Worm (Caenorhabditis elegans): ENCODE data around the gene F21C10.6.

F21C10.6 gene

DNA sequence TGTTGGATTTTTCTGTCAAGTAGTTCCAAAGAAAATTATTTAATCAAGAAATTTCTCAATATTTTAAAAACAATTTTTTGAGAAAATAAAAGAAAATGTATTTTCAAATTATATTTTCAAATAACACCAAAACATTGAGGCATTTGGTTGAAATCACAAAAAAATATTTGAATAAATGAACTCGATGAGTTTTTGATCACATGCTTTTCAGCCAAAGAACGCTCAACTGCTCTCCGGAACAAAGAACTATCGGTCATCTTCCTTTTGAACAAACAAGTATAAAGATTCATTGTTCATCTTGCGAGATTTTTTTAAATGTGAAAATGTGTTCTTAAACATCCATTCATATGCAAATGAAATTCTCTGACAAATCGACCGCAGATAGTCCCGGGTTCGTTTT is 29.3 kb upstream of the F21C10.6 start (continued):
- no peak for TF ChIP-seq mep-1 (tag; optimal IDR thresholded peaks at IDR 0.05)
- TF ChIP-seq dve-1 (tag; optimal IDR thresholded peaks at IDR 0.05; ENCODE audit: insufficient read depth): peak; percentile 39
- no peak for TF ChIP-seq Y5F2A.4 (GFP tag; optimal IDR thresholded peaks at IDR 0.05)
- TF ChIP-seq D1046.2 (GFP tag; IDR thresholded peaks at IDR 0.05): no peak
- no peak for TF ChIP-seq nhr-111 (GFP tag; optimal IDR thresholded peaks at IDR 0.05)
- no peak for TF ChIP-seq aly-2 (tag; optimal IDR thresholded peaks at IDR 0.05)
- TF ChIP-seq lsy-2 (tag; optimal IDR thresholded peaks at IDR 0.05): no peak
- TF ChIP-seq mdt-29 (GFP tag; IDR thresholded peaks at IDR 0.05): no peak
- peak in 1 of 2 experiments; percentile 12 for TF ChIP-seq unc-62 (GFP tag; optimal IDR thresholded peaks at IDR 0.05 in 1 of 2)
- TF ChIP-seq unc-62 (tag; optimal IDR thresholded peaks at IDR 0.05): no peak
- TF ChIP-seq ceh-20 (GFP tag; IDR thresholded peaks at IDR 0.05): no peak

DNA sequence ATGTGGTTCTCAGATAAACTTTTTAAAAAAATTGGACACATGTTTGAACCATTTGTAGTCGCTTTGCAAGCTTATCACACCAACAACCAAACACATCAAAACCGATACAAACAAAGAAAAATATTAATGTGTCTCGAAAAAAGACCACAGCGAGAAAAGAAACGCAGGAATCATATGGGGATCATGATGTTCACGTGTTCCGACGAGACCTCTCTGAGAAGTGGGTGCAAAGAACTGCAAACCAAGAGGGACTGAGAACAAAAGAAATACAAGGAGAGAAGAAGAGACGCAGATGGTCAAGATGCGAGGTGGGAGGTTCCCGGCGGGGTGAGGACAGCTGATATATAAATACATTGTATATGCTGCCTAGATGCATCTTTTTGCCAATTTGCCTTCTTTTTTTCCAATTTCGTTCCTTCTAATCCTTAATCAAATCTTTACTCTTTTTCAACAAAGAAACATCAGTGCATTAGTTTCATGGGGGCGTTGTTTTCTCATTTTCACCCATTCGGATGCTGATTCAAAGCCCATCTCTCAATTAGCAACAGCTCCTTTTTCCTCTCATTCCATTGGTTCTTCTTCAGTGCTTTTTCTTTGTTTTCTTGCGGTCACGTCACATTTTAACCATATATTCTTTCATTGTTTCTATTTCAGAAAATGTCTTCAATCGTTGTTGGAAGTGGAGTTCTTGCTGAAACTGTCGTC is 28.5 kb upstream of the F21C10.6 start, which contains the start of gene F21C10.10:
Gene F21C10.10, plus strand, starts transcription at position 655 of the 705 bp plus-strand sequence.
- TF ChIP-seq nhr-237 (tag; optimal IDR thresholded peaks at IDR 0.05) (no peak), nhr-77 (tag; optimal IDR thresholded peaks at IDR 0.05) (peak; percentile 87), F44E2.7 (GFP tag; IDR thresholded peaks at IDR 0.05) (no peak), nhr-102 (tag; optimal IDR thresholded peaks at IDR 0.05) (peak; percentile 93), zfp-2 (tag; optimal IDR thresholded peaks at IDR 0.05) (no peak), zip-2 (tag; optimal IDR thresholded peaks at IDR 0.05) (peak; percentile 31), lim-7 (GFP tag; IDR thresholded peaks at IDR 0.05) (no peak), mdl-1 (tag; optimal IDR thresholded peaks at IDR 0.05) (peak; percentile 77 to 96), zip-11 (GFP tag; IDR thresholded peaks at IDR 0.05) (no peak), lin-15B (tag; optimal IDR thresholded peaks at IDR 0.05) (no peak), Y105C5A.15 (GFP tag; IDR thresholded peaks at IDR 0.05) (no peak), mdt-29 (GFP tag; IDR thresholded peaks at IDR 0.05) (peak; percentile 76), pha-4 (GFP tag; IDR thresholded peaks at IDR 0.05) (peak; percentile 76), pha-4 (tag; optimal IDR thresholded peaks at IDR 0.05) (peak; percentile 60), sdz-12 (GFP tag; optimal IDR thresholded peaks at IDR 0.05) (no peak), tra-1 (GFP tag; IDR thresholded peaks at IDR 0.05) (peak; percentile 94), saeg-2 (GFP tag; IDR thresholded peaks at IDR 0.05) (peak; percentile 94), T20F7.1 (GFP tag; optimal IDR thresholded peaks at IDR 0.05) (peak; percentile 68), daf-19 (GFP tag; conservative IDR thresholded peaks at IDR 0.05) (no peak), hlh-30 (tag; optimal IDR thresholded peaks at IDR 0.05; ENCODE audit: insufficient read depth) (peak; percentile 99), T26A8.4 (GFP tag; IDR thresholded peaks at IDR 0.05) (peak; percentile 66), R02D3.7 (tag; optimal IDR thresholded peaks at IDR 0.05) (no peak), gei-8 (GFP tag; optimal IDR thresholded peaks at IDR 0.05) (peak; percentile 98), lin-29 (GFP tag; IDR thresholded peaks at IDR 0.05) (0 out of 2 replicates have a peak, but pooled peaks have one; percentile 55), Y75B8A.6 (GFP tag; IDR thresholded peaks at IDR 0.05) (no peak), duxl-1 (tag; optimal IDR thresholded peaks at IDR 0.05; ENCODE audit: poor library complexity) (no peak), madf-9 (GFP tag; conservative IDR thresholded peaks at IDR 0.05) (peak; percentile 46; the same call in 1 of the 2 replicates), unc-62 (GFP tag; optimal IDR thresholded peaks at IDR 0.05 in 1 of 2) (peak in 1 of 2 experiments; percentile 98), unc-62 (tag; optimal IDR thresholded peaks at IDR 0.05) (no peak), nhr-10 (tag; optimal IDR thresholded peaks at IDR 0.05) (peak; percentile 85), F49E8.2 (tag; optimal IDR thresholded peaks at IDR 0.05; ENCODE audit: borderline replicate concordance) (no peak), ceh-28 (tag; optimal IDR thresholded peaks at IDR 0.05) (no peak), ctbp-1 (GFP tag; IDR thresholded peaks at IDR 0.05) (peak; percentile 59; the same call in 1 of the 2 replicates), pqm-1 (tag; optimal IDR thresholded peaks at IDR 0.05) (peak; percentile 14), snpc-4 (tag; optimal IDR thresholded peaks at IDR 0.05) (no peak), dve-1 (tag; optimal IDR thresholded peaks at IDR 0.05; ENCODE audit: insufficient read depth) (peak; percentile 98), ceh-82 (tag; optimal IDR thresholded peaks at IDR 0.05) (no peak), unc-130 (GFP tag; optimal IDR thresholded peaks at IDR 0.05) (no peak), lir-3 (tag; optimal IDR thresholded peaks at IDR 0.05) (no peak), dmd-9 (GFP tag; IDR thresholded peaks at IDR 0.05) (no peak), F26F4.8 (GFP tag; conservative IDR thresholded peaks at IDR 0.05) (no peak), egl-27 (tag; optimal IDR thresholded peaks at IDR 0.05) (no peak)
